Worm (Caenorhabditis elegans) whole organism, L4 larva: ENCODE measurements around the gene F52G3.7.
A peak's percentile ranks its signal among the peaks of the same experiment; 100 is the strongest.
"Not testable (repeated sequence)": the region's sequence is repeated elsewhere in the genome, so short reads cannot be mapped to it uniquely, and the experiment has no call there.

ENCODE experiments used
- D1046.2 ChIP-seq: fragments of 200-800 bp; sonication (Bioruptor generic); IDR thresholded peaks from 2 replicates; pipeline ENCODE4 v1.3.6; 2022; ENCODE audit warnings: missing genetic modification characterization, missing compliant biosample characterization
- F44E2.7 ChIP-seq: fragments of 200-800 bp; sonication (Bioruptor generic); IDR thresholded peaks from 2 replicates; pipeline ENCODE4 v2.1.2; 2022; ENCODE audit warnings: missing genetic modification characterization, missing compliant biosample characterization
- T20F7.1 ChIP-seq: fragments of 200-800 bp; sonication (Bioruptor generic); optimal IDR thresholded peaks from 2 replicates; lab custom pipeline; 2018; ENCODE audit warnings: mild to moderate bottlenecking, missing genetic modification characterization, missing compliant biosample characterization
- T26A8.4 ChIP-seq: fragments of 200-800 bp; sonication (Bioruptor generic); IDR thresholded peaks from 2 replicates; pipeline ENCODE4 v1.3.6; 2022; ENCODE audit warnings: missing genetic modification characterization, missing compliant biosample characterization
- Y105C5A.15 ChIP-seq: fragments of 200-800 bp; sonication (Bioruptor generic); IDR thresholded peaks from 2 replicates; pipeline ENCODE4 v1.3.6; 2022; ENCODE audit warnings: missing genetic modification characterization, missing compliant biosample characterization
- Y48G9A.11 ChIP-seq: fragments of 200-800 bp; sonication (Bioruptor generic); IDR thresholded peaks from 2 replicates; pipeline ENCODE4 v1.3.6; 2022; ENCODE audit warnings: missing genetic modification reagents, missing genetic modification characterization, missing compliant biosample characterization
- Y75B8A.6 ChIP-seq: fragments of 200-800 bp; sonication (Bioruptor generic); IDR thresholded peaks from 2 replicates; pipeline ENCODE4 v1.3.6; 2022; ENCODE audit warnings: missing genetic modification reagents, missing genetic modification characterization, missing compliant biosample characterization
- aha-1 ChIP-seq: fragments of 150-350 bp; peaks from one replicate; lab custom pipeline; 2014; ENCODE audit warnings: missing biosample characterization, missing genetic modification characterization
- ama-1 ChIP-seq: fragments of 150-350 bp; optimal IDR thresholded peaks from 2 replicates; lab custom pipeline; 2014; ENCODE audit warnings: inconsistent platforms, mixed read lengths
- arid-1 ChIP-seq: fragments of 200-800 bp; sonication (Bioruptor generic); conservative IDR thresholded peaks from 2 replicates; pipeline ENCODE4 v1.3.6; 2022; ENCODE audit warnings: missing genetic modification reagents, missing genetic modification characterization, missing compliant biosample characterization
- ces-1 ChIP-seq: fragments of 150-350 bp; sonication (generic microtip); optimal IDR thresholded peaks from 4 replicates; lab custom pipeline; 2014; ENCODE audit warnings: missing biosample characterization, missing genetic modification reagents, missing genetic modification characterization
- ctbp-1 ChIP-seq: fragments of 200-800 bp; sonication (Bioruptor generic); IDR thresholded peaks from 2 replicates; pipeline ENCODE4 v1.3.6; 2022; ENCODE audit warnings: missing genetic modification reagents, missing genetic modification characterization, missing compliant biosample characterization
- dmd-6 ChIP-seq: fragments of 200-800 bp; sonication (Bioruptor generic); IDR thresholded peaks from 2 replicates; pipeline ENCODE4 v1.3.6; 2022; ENCODE audit warnings: missing genetic modification reagents, missing genetic modification characterization, missing compliant biosample characterization
- dmd-8 ChIP-seq: fragments of 200-800 bp; sonication (Bioruptor generic); IDR thresholded peaks from 2 replicates; pipeline ENCODE4 v1.3.6; 2022; ENCODE audit warnings: missing genetic modification characterization, missing compliant biosample characterization
- dmd-9 ChIP-seq: fragments of 200-800 bp; sonication (Bioruptor generic); IDR thresholded peaks from 2 replicates; pipeline ENCODE4 v1.3.6; 2022; ENCODE audit warnings: missing genetic modification reagents, missing genetic modification characterization, missing compliant biosample characterization
- dve-1 ChIP-seq: sonication (generic microtip); optimal IDR thresholded peaks from 2 replicates; lab custom pipeline; 2017; ENCODE audit warnings: antibody characterized with exemption, mild to moderate bottlenecking, missing genetic modification characterization, missing compliant biosample characterization; ENCODE audit not compliant: insufficient read depth
- hlh-11 ChIP-seq: fragments of 200-800 bp; sonication (Bioruptor generic); optimal IDR thresholded peaks from 2 replicates; lab custom pipeline; 2018; ENCODE audit warnings: mild to moderate bottlenecking, missing genetic modification characterization, missing compliant biosample characterization
- hmg-1.1 ChIP-seq: fragments of 200-800 bp; sonication (Bioruptor generic); IDR thresholded peaks from 2 replicates; pipeline ENCODE4 v1.3.6; 2022; ENCODE audit warnings: missing genetic modification reagents, missing genetic modification characterization, missing compliant biosample characterization
- lim-7 ChIP-seq: fragments of 200-800 bp; sonication (Bioruptor generic); IDR thresholded peaks from 2 replicates; pipeline ENCODE4 v1.3.6; 2022; ENCODE audit warnings: missing genetic modification characterization, missing compliant biosample characterization
- lin-1 ChIP-seq: fragments of 200-800 bp; sonication (Bioruptor generic); IDR thresholded peaks from 2 replicates; pipeline ENCODE4 v1.3.6; 2022; ENCODE audit warnings: missing genetic modification reagents, missing genetic modification characterization, missing compliant biosample characterization
- madf-5 ChIP-seq, 2 experiments: fragments of 200-800 bp; sonication (Bioruptor generic); IDR thresholded peaks; 2 replicates each; pipeline ENCODE4 v1.3.6; 2022; ENCODE audit warnings: missing compliant biosample characterization in 2 of 2, missing genetic modification characterization in 2 of 2
- madf-9 ChIP-seq: fragments of 200-800 bp; sonication (Bioruptor generic); conservative IDR thresholded peaks from 2 replicates; pipeline ENCODE4 v1.3.6; 2022; ENCODE audit warnings: missing genetic modification reagents, missing genetic modification characterization, missing compliant biosample characterization
- mdt-29 ChIP-seq: fragments of 200-800 bp; sonication (Bioruptor generic); IDR thresholded peaks from 2 replicates; pipeline ENCODE4 v1.3.6; 2022; ENCODE audit warnings: missing genetic modification reagents, missing genetic modification characterization, missing compliant biosample characterization
- mes-2 ChIP-seq: sonication (generic microtip); optimal IDR thresholded peaks from 2 replicates; lab custom pipeline; 2016; ENCODE audit warnings: missing genotype, mild to moderate bottlenecking, missing genetic modification characterization, missing compliant biosample characterization; ENCODE audit not compliant: poor library complexity, severe bottlenecking
- nhr-11 ChIP-seq: fragments of 150-350 bp; optimal IDR thresholded peaks from 2 replicates; lab custom pipeline; 2014; ENCODE audit warnings: missing biosample characterization, missing genetic modification characterization
- nhr-25 ChIP-seq: sonication (generic microtip); optimal IDR thresholded peaks from 2 replicates; lab custom pipeline; 2017; ENCODE audit warnings: missing genetic modification characterization, mild to moderate bottlenecking, missing compliant biosample characterization, antibody characterized with exemption, moderate library complexity, borderline replicate concordance; ENCODE audit not compliant: insufficient read depth
- nhr-41 ChIP-seq: fragments of 200-800 bp; sonication (Bioruptor generic); IDR thresholded peaks from 2 replicates; pipeline ENCODE4 v1.3.6; 2022; ENCODE audit warnings: missing genetic modification reagents, missing genetic modification characterization, missing compliant biosample characterization
- nhr-42 ChIP-seq: fragments of 200-800 bp; sonication (Bioruptor generic); IDR thresholded peaks from 2 replicates; pipeline ENCODE4 v1.3.6; 2022; ENCODE audit warnings: missing genetic modification characterization, missing compliant biosample characterization
- nhr-77 ChIP-seq: fragments of 150-350 bp; optimal IDR thresholded peaks from 2 replicates; lab custom pipeline; 2014; ENCODE audit warnings: missing biosample characterization, missing genetic modification characterization
- pha-4 ChIP-seq, 2 experiments: fragments of 150-350 bp in 1 of 2; fragments of 200-800 bp in 1 of 2; sonication (Bioruptor generic) in 1 of 2; IDR thresholded peaks in 1 of 2; optimal IDR thresholded peaks in 1 of 2; 2 replicates each; pipeline versions ENCODE4 v1.3.6 to Lab custom; 2014 to 2022; ENCODE audit warnings: missing genetic modification characterization in 2 of 2, missing genetic modification reagents in 2 of 2, missing biosample characterization in 1 of 2, missing compliant biosample characterization in 1 of 2
- php-3 ChIP-seq: fragments of 200-800 bp; sonication (Bioruptor generic); IDR thresholded peaks from 2 replicates; pipeline ENCODE4 v1.3.6; 2022; ENCODE audit warnings: missing genetic modification reagents, missing genetic modification characterization, missing compliant biosample characterization
- saeg-2 ChIP-seq: fragments of 200-800 bp; sonication (Bioruptor generic); IDR thresholded peaks from 2 replicates; pipeline ENCODE4 v1.3.6; 2022; ENCODE audit warnings: missing genetic modification reagents, missing genetic modification characterization, missing compliant biosample characterization
- snpc-1.2 ChIP-seq: fragments of 200-800 bp; sonication (Bioruptor generic); IDR thresholded peaks from 2 replicates; pipeline ENCODE4 v1.3.6; 2022; ENCODE audit warnings: missing genetic modification reagents, missing genetic modification characterization, missing compliant biosample characterization
- tag-97 ChIP-seq: fragments of 200-800 bp; sonication (Bioruptor generic); IDR thresholded peaks from 2 replicates; pipeline ENCODE4 v1.3.6; 2022; ENCODE audit warnings: missing genetic modification characterization, missing compliant biosample characterization
- tra-1 ChIP-seq: fragments of 200-800 bp; sonication (Bioruptor generic); IDR thresholded peaks from 2 replicates; pipeline ENCODE4 v1.3.6; 2022; ENCODE audit warnings: missing genetic modification reagents, missing genetic modification characterization, missing compliant biosample characterization
- vab-7 ChIP-seq: fragments of 200-800 bp; sonication (Bioruptor generic); IDR thresholded peaks from 2 replicates; pipeline ENCODE4 v1.3.6; 2022; ENCODE audit warnings: missing genetic modification reagents, missing genetic modification characterization, missing compliant biosample characterization
- zfp-3 ChIP-seq: fragments of 200-800 bp; sonication (Bioruptor generic); conservative IDR thresholded peaks from 2 replicates; pipeline ENCODE4 v1.3.6; 2022; ENCODE audit warnings: missing genetic modification reagents, missing genetic modification characterization, missing compliant biosample characterization
- zip-11 ChIP-seq: fragments of 200-800 bp; sonication (Bioruptor generic); IDR thresholded peaks from 2 replicates; pipeline ENCODE4 v1.3.6; 2022; ENCODE audit warnings: missing genetic modification characterization, missing compliant biosample characterization
- ztf-7 ChIP-seq: fragments of 150-350 bp; optimal IDR thresholded peaks from 2 replicates; lab custom pipeline; 2014; ENCODE audit warnings: missing biosample characterization, missing genetic modification characterization

The F52G3.7 gene

ce11 chrX:16931255-16932023 is 32.3 kb upstream of the F52G3.7 start (continued):
- TF ChIP-seq dve-1 (tag; lab: Kevin White, UChicago) (peak; percentile 80), nhr-77 (peak; percentile 63), aha-1 (tag; lab: Kevin White, UChicago) (peak; percentile 99), ctbp-1 (GFP tag; lab: Robert Waterston, UW) (peak; percentile 75), pha-4 (GFP tag; IDR thresholded peaks at IDR 0.05; lab: Robert Waterston, UW) (peak; percentile 81), pha-4 (tag; optimal IDR thresholded peaks at IDR 0.05; lab: Kevin White, UChicago) (no peak), madf-5 (GFP tag; IDR thresholded peaks at IDR 0.05; lab: Robert Waterston, UW) (peak; percentile 93 to 96), Y48G9A.11 (GFP tag; lab: Robert Waterston, UW) (peak; percentile 48), T26A8.4 (peak; percentile 84), nhr-25 (tag; lab: Kevin White, UChicago) (peak; percentile 54), T20F7.1 (GFP tag; lab: Kevin White, UChicago) (peak; percentile 44), hlh-11 (peak; percentile 1), lin-1 (GFP tag; lab: Robert Waterston, UW) (peak; percentile 64), ama-1 (lab: Kevin White, UChicago) (peak; percentile 97), ztf-7 (tag; lab: Kevin White, UChicago) (no peak), vab-7 (GFP tag; lab: Robert Waterston, UW) (peak; percentile 84; the same call in 1 of the 2 replicates), lim-7 (GFP tag; lab: Robert Waterston, UW) (peak; percentile 50; the same call in 1 of the 2 replicates), mes-2 (tag; lab: Kevin White, UChicago) (peak; percentile 78), ces-1 (GFP tag; lab: Kevin White, UChicago) (no peak), nhr-11 (peak; percentile 32)

ce11 chrX:16932339-16932738 is 31.4 kb upstream of the F52G3.7 start:
- TF ChIP-seq mdt-29 (GFP tag; lab: Robert Waterston, UW) (peak; percentile 87), pha-4 (GFP tag; IDR thresholded peaks at IDR 0.05; lab: Robert Waterston, UW) (peak; percentile 80; the same call in 1 of the 2 replicates), nhr-41 (GFP tag; lab: Robert Waterston, UW) (peak; percentile 73), madf-9 (GFP tag; lab: Robert Waterston, UW) (peak; percentile 66; the same call in 1 of the 2 replicates), Y48G9A.11 (GFP tag; lab: Robert Waterston, UW) (peak; percentile 77), saeg-2 (GFP tag; lab: Robert Waterston, UW) (peak; percentile 62; the same call in 1 of the 2 replicates), dmd-6 (GFP tag; lab: Robert Waterston, UW) (peak; percentile 47), vab-7 (GFP tag; lab: Robert Waterston, UW) (peak; percentile 75), Y75B8A.6 (GFP tag; lab: Robert Waterston, UW) (peak; percentile 96), T26A8.4 (peak; percentile 80), arid-1 (GFP tag; lab: Robert Waterston, UW) (peak; percentile 69), ctbp-1 (GFP tag; lab: Robert Waterston, UW) (peak; percentile 88), snpc-1.2 (GFP tag; lab: Robert Waterston, UW) (peak; percentile 35), Y105C5A.15 (peak; percentile 78; the same call in 1 of the 2 replicates), zfp-3 (GFP tag; lab: Robert Waterston, UW) (peak; percentile 96), F44E2.7 (GFP tag; lab: Robert Waterston, UW) (0 out of 2 replicates have a peak, but pooled peaks have one; percentile 3), dmd-8 (GFP tag; lab: Robert Waterston, UW) (peak; percentile 81), nhr-42 (GFP tag; lab: Robert Waterston, UW) (peak; percentile 75), zip-11 (peak; percentile 50; the same call in 1 of the 2 replicates), D1046.2 (GFP tag; lab: Robert Waterston, UW) (peak; percentile 80), madf-5 (GFP tag; IDR thresholded peaks at IDR 0.05; lab: Robert Waterston, UW) (peak; percentile 84 to 93), tag-97 (GFP tag; lab: Robert Waterston, UW) (peak; percentile 80; the same call in 1 of the 2 replicates), php-3 (peak; percentile 79), tra-1 (GFP tag; lab: Robert Waterston, UW) (peak; percentile 87), hmg-1.1 (GFP tag; lab: Robert Waterston, UW) (peak; percentile 59; the same call in 1 of the 2 replicates), lim-7 (GFP tag; lab: Robert Waterston, UW) (peak; percentile 60; the same call in 1 of the 2 replicates), dmd-9 (GFP tag; lab: Robert Waterston, UW) (peak; percentile 70; the same call in 1 of the 2 replicates)
- TF ChIP-seq pha-4 (tag; optimal IDR thresholded peaks at IDR 0.05; lab: Kevin White, UChicago): not testable (repeated sequence)
- TF ChIP-seq, all 104 proteins: peak for 27; not testable (repeated sequence) for 77
